Fruit fly (Drosophila melanogaster) whole organism, prepupa: ENCODE measurements around the gene CG46025.
A peak's percentile ranks its signal among the peaks of the same experiment; 100 is the strongest.

Experiments used
- Blimp-1 ChIP-seq: fragments of 200-800 bp; sonication (Bioruptor generic); optimal IDR thresholded peaks from 3 replicates; lab custom pipeline; 2017; ENCODE audit warnings: missing biosample characterization, missing genetic modification characterization, mild to moderate bottlenecking, moderate library complexity, missing genetic modification reagents
- CG11294 ChIP-seq: fragments of 200-800 bp; sonication (Bioruptor generic); IDR thresholded peaks from 2 replicates; pipeline ENCODE4 v1.3.6; 2022; ENCODE audit warnings: missing biosample characterization, missing genetic modification characterization
- CG11902 ChIP-seq: fragments of 200-800 bp; sonication (Bioruptor generic); optimal IDR thresholded peaks from 3 replicates; lab custom pipeline; 2016; ENCODE audit warnings: missing biosample characterization, missing genetic modification characterization
- CG15336 ChIP-seq: fragments of 200-800 bp; sonication (Bioruptor generic); IDR thresholded peaks from 2 replicates; pipeline ENCODE4 v1.3.6; 2022; ENCODE audit warnings: missing biosample characterization, missing genetic modification characterization
- CG3032 ChIP-seq: fragments of 200-800 bp; optimal IDR thresholded peaks from 2 replicates; lab custom pipeline; 2019; ENCODE audit warnings: missing biosample characterization, mild to moderate bottlenecking, missing genetic modification characterization, moderate library complexity
- CG31627 ChIP-seq: fragments of 200-800 bp; sonication (Bioruptor generic); optimal IDR thresholded peaks from 3 replicates; lab custom pipeline; 2016; ENCODE audit warnings: missing biosample characterization, missing genetic modification characterization
- CG3919 ChIP-seq: fragments of 200-800 bp; sonication (Bioruptor generic); optimal IDR thresholded peaks from 3 replicates; lab custom pipeline; 2016; ENCODE audit warnings: missing biosample characterization, missing genetic modification characterization
- CG6276 ChIP-seq: fragments of 200-800 bp; sonication (Bioruptor generic); optimal IDR thresholded peaks from 2 replicates; lab custom pipeline; 2017; ENCODE audit warnings: missing biosample characterization, mild to moderate bottlenecking, missing genetic modification characterization
- CG6792 ChIP-seq: fragments of 200-800 bp; sonication (Bioruptor generic); optimal IDR thresholded peaks from 3 replicates; lab custom pipeline; 2016; ENCODE audit warnings: missing biosample characterization, missing genetic modification characterization
- CG6854 ChIP-seq: fragments of 200-800 bp; sonication (Bioruptor generic); optimal IDR thresholded peaks from 2 replicates; lab custom pipeline; 2017; ENCODE audit warnings: missing biosample characterization, mild to moderate bottlenecking, missing genetic modification characterization
- CG8119 ChIP-seq: fragments of 200-800 bp; sonication (Bioruptor generic); IDR thresholded peaks from 3 replicates; pipeline ENCODE4 v1.3.6; 2022; ENCODE audit warnings: missing biosample characterization, missing genetic modification characterization
- CG8319 ChIP-seq: fragments of 200-800 bp; sonication (Bioruptor generic); optimal IDR thresholded peaks from 3 replicates; lab custom pipeline; 2016; ENCODE audit warnings: missing biosample characterization, missing genetic modification characterization
- CG8632 ChIP-seq: fragments of 200-800 bp; sonication (Bioruptor generic); optimal IDR thresholded peaks from 3 replicates; lab custom pipeline; 2016; ENCODE audit warnings: missing biosample characterization, missing genetic modification characterization
- Eip75B ChIP-seq: fragments of 200-800 bp; sonication (Bioruptor generic); optimal IDR thresholded peaks from 3 replicates; lab custom pipeline; 2016; ENCODE audit warnings: missing biosample characterization, missing genetic modification characterization
- Eip78C ChIP-seq: fragments of 200-800 bp; sonication (Bioruptor generic); peaks from one replicate; lab custom pipeline; 2016; ENCODE audit warnings: missing biosample characterization, missing genetic modification characterization
- Eip93F ChIP-seq: fragments of 200-800 bp; sonication (Bioruptor generic); optimal IDR thresholded peaks from 2 replicates; lab custom pipeline; 2016; ENCODE audit warnings: missing biosample characterization, mild to moderate bottlenecking, missing genetic modification characterization
- Ets21C ChIP-seq: fragments of 200-800 bp; sonication (Bioruptor generic); optimal IDR thresholded peaks from 3 replicates; lab custom pipeline; 2016; ENCODE audit warnings: missing biosample characterization, missing genetic modification characterization
- Ets96B ChIP-seq: fragments of 200-800 bp; optimal IDR thresholded peaks from 2 replicates; lab custom pipeline; 2019; ENCODE audit warnings: missing biosample characterization, mild to moderate bottlenecking, missing genetic modification characterization, moderate library complexity
- Gug ChIP-seq: fragments of 200-800 bp; sonication (Bioruptor generic); IDR thresholded peaks from 2 replicates; pipeline ENCODE4 v1.3.6; 2022; ENCODE audit warnings: missing biosample characterization, missing genetic modification characterization
- Hr39 ChIP-seq: fragments of 200-800 bp; sonication (Bioruptor generic); optimal IDR thresholded peaks from 2 replicates; lab custom pipeline; 2016; ENCODE audit warnings: missing biosample characterization, missing genetic modification characterization
- Lpt ChIP-seq: fragments of 200-800 bp; sonication (Bioruptor generic); optimal IDR thresholded peaks from 3 replicates; lab custom pipeline; 2016; ENCODE audit warnings: missing biosample characterization, missing genetic modification characterization
- Met ChIP-seq: fragments of 200-800 bp; sonication (Bioruptor generic); optimal IDR thresholded peaks from 3 replicates; lab custom pipeline; 2016; ENCODE audit warnings: missing biosample characterization, missing genetic modification characterization
- Smox ChIP-seq: fragments of 200-800 bp; sonication (Bioruptor generic); optimal IDR thresholded peaks from 3 replicates; lab custom pipeline; 2016; ENCODE audit warnings: missing biosample characterization, missing genetic modification characterization
- Sox14 ChIP-seq: fragments of 200-800 bp; sonication (Bioruptor generic); optimal IDR thresholded peaks from 3 replicates; lab custom pipeline; 2016; ENCODE audit warnings: missing biosample characterization, missing genetic modification characterization
- Sox15 ChIP-seq: fragments of 200-800 bp; sonication (Bioruptor generic); optimal IDR thresholded peaks from 3 replicates; lab custom pipeline; 2016; ENCODE audit warnings: missing biosample characterization, missing genetic modification characterization
- acj6 ChIP-seq: fragments of 200-800 bp; sonication (Bioruptor generic); optimal IDR thresholded peaks from 3 replicates; lab custom pipeline; 2016; ENCODE audit warnings: missing biosample characterization, missing genetic modification characterization
- dac ChIP-seq: fragments of 200-800 bp; sonication (Bioruptor generic); optimal IDR thresholded peaks from 2 replicates; lab custom pipeline; 2017; ENCODE audit warnings: missing biosample characterization, mild to moderate bottlenecking, missing genetic modification characterization
- dsx ChIP-seq: fragments of 200-800 bp; optimal IDR thresholded peaks from 3 replicates; lab custom pipeline; 2019; ENCODE audit warnings: missing biosample characterization, mild to moderate bottlenecking, missing genetic modification characterization, moderate library complexity; ENCODE audit not compliant: poor library complexity, severe bottlenecking
- eg ChIP-seq: fragments of 200-800 bp; sonication (Bioruptor generic); IDR thresholded peaks from 3 replicates; pipeline ENCODE4 v1.3.6; 2022; ENCODE audit warnings: missing biosample characterization, missing genetic modification characterization
- esn ChIP-seq: fragments of 200-800 bp; sonication (Bioruptor generic); optimal IDR thresholded peaks from 2 replicates; lab custom pipeline; 2016; ENCODE audit warnings: missing biosample characterization, mild to moderate bottlenecking, missing genetic modification characterization, moderate library complexity
- fd59A ChIP-seq: fragments of 200-800 bp; sonication (Bioruptor generic); optimal IDR thresholded peaks from 2 replicates; lab custom pipeline; 2017; ENCODE audit warnings: missing biosample characterization, mild to moderate bottlenecking, missing genetic modification characterization, missing genetic modification reagents
- lz ChIP-seq: fragments of 200-800 bp; sonication (Bioruptor generic); optimal IDR thresholded peaks from 3 replicates; lab custom pipeline; 2016; ENCODE audit warnings: missing biosample characterization, missing genetic modification characterization
- net ChIP-seq: fragments of 200-800 bp; sonication (Bioruptor generic); optimal IDR thresholded peaks from 3 replicates; lab custom pipeline; 2016; ENCODE audit warnings: missing biosample characterization, missing genetic modification characterization
- pdm3 ChIP-seq: fragments of 200-800 bp; sonication (Bioruptor generic); optimal IDR thresholded peaks from 3 replicates; lab custom pipeline; 2016; ENCODE audit warnings: missing biosample characterization, missing genetic modification characterization
- salr ChIP-seq, 2 experiments: fragments of 200-800 bp; sonication (Bioruptor generic); optimal IDR thresholded peaks; 3 replicates each; lab custom pipeline; 2016 to 2018; ENCODE audit warnings: missing biosample characterization in 2 of 2, missing genetic modification characterization in 2 of 2, mild to moderate bottlenecking in 1 of 2
- ss ChIP-seq, 2 experiments: fragments of 200-800 bp; sonication (Bioruptor generic); optimal IDR thresholded peaks; 2 replicates in 1 of 2; 3 replicates in 1 of 2; lab custom pipeline; 2017 to 2018; ENCODE audit warnings: mild to moderate bottlenecking in 2 of 2, missing biosample characterization in 2 of 2, missing genetic modification characterization in 2 of 2, moderate library complexity in 1 of 2
- svp ChIP-seq: fragments of 200-800 bp; sonication (Bioruptor generic); peaks from one replicate; lab custom pipeline; 2016; ENCODE audit warnings: missing biosample characterization, missing genetic modification characterization

CG46025 gene

dm6 chr2L:7790448-7791355, 36.7 kb downstream of the CG46025 start, which contains the start of gene CG7149 (continued):
- TF ChIP-seq Sox15 (GFP tag; lab: Kevin White, UChicago) (no peak), lz (GFP tag; lab: Kevin White, UChicago) (peak; percentile 40), ss (GFP tag; optimal IDR thresholded peaks at IDR 0.05; lab: Kevin White, UChicago) (peak in 1 of 2 experiments; percentile 17), Hr39 (GFP tag; lab: Kevin White, UChicago) (peak; percentile 20), CG11902 (GFP tag; lab: Kevin White, UChicago) (no peak), Blimp-1 (GFP tag; lab: Kevin White, UChicago) (peak; percentile 1), Eip93F (GFP tag; lab: Kevin White, UChicago) (no peak), CG31627 (peak; percentile 47), Met (peak; percentile 36), Sox14 (GFP tag; lab: Kevin White, UChicago) (no peak), fd59A (GFP tag; lab: Kevin White, UChicago) (no peak), Smox (GFP tag; lab: Kevin White, UChicago) (no peak), Ets21C (GFP tag; lab: Kevin White, UChicago) (peak; percentile 13), pdm3 (peak; percentile 26), CG3919 (no peak), Lpt (GFP tag; lab: Kevin White, UChicago) (no peak), CG8319 (GFP tag; lab: Kevin White, UChicago) (no peak), CG6792 (GFP tag; lab: Kevin White, UChicago) (peak; percentile 1)

DNA sequence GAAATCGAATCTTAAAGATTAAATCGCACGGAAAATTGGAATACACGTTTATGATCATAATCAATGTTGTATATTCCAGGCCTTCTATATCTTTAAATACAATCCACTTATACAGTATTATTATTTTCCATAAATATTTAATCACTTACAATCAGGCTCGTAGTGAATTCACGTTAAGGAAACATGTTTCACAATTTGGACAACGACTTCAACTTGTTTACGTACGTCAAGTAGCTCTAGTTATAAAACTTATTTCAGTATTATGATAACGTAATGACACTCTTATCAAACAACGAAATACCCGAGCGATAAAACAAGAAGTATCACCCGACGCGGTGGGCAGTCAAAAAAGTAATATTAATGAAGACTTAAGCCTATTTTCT, 37.4 kb downstream of the CG46025 start:
- TF ChIP-seq Eip93F (GFP tag; lab: Kevin White, UChicago): no peak

DNA sequence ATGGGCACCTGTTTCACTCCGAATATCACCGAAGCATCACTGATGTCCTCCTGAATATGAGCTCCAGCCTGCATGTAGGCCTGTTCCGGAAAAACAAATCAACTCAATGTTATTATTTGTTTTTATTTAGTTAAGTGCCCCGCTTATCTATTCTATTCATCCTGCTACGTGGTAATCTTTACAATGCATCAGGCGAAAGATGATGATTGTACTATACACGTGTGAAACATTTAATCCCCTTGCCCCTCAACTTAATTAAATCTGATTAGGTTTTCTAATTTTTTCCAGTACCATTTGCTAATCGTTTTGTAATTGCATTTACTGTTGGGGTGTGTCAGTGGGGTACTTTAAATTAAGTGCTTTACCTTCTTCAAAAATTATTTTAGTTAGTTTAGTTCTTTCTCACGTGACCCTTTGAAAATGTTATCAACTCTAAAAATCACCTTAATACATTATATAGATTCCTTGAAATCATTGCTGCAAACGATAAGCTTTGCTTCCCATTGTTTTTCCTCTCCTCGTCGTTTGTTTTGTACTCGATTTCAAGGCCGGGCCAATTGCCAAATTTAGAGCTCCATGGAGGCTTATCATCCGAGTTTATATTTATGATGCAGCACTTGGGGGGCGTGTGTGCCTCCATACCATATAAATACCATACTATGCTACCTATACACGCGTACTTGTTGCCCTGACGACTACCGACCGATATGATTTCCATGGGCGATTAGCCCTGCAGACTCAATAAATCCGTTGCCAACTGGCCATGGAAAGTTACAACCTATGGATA, 40.9 kb downstream of the CG46025 start:
- no peak for TF ChIP-seq CG15336
- TF ChIP-seq eg: no peak
- no peak for TF ChIP-seq CG8632
- no peak for TF ChIP-seq esn (GFP tag; lab: Kevin White, UChicago)
- TF ChIP-seq CG11294 (GFP tag; lab: Robert Waterston, UW): no peak
- no peak for TF ChIP-seq Sox14 (GFP tag; lab: Kevin White, UChicago)
- no peak for TF ChIP-seq net (GFP tag; lab: Kevin White, UChicago)
- no peak for TF ChIP-seq ss (GFP tag; optimal IDR thresholded peaks at IDR 0.05; lab: Kevin White, UChicago)

dm6 chr2L:7795859-7796258, 41.9 kb downstream of the CG46025 start, which contains the start of gene LKRSDH:
Gene LKRSDH (minus strand): TSS chr2L:7795959.
- TF ChIP-seq CG6276 (no peak), salr (GFP tag; optimal IDR thresholded peaks at IDR 0.05; lab: Kevin White, UChicago) (no peak), acj6 (no peak), net (GFP tag; lab: Kevin White, UChicago) (no peak), svp (GFP tag; lab: Kevin White, UChicago) (peak; percentile 35)

- TF ChIP-seq CG8119 (GFP tag; lab: Robert Waterston, UW) (peak; percentile 70), acj6 (peak; percentile 90), CG11294 (GFP tag; lab: Robert Waterston, UW) (peak; percentile 84), Ets21C (GFP tag; lab: Kevin White, UChicago) (peak; percentile 86), lz (GFP tag; lab: Kevin White, UChicago) (peak; percentile 92), Lpt (GFP tag; lab: Kevin White, UChicago) (peak; percentile 77), Gug (GFP tag; lab: Robert Waterston, UW) (peak; percentile 86), Eip78C (peak; percentile 92), Blimp-1 (GFP tag; lab: Kevin White, UChicago) (peak; percentile 73), pdm3 (peak; percentile 86), dsx (peak; percentile 77), CG6854 (GFP tag; lab: Kevin White, UChicago) (peak; percentile 82), salr (GFP tag; optimal IDR thresholded peaks at IDR 0.05; lab: Kevin White, UChicago) (peak; percentile 69 to 83), Sox14 (GFP tag; lab: Kevin White, UChicago) (peak; percentile 89), net (GFP tag; lab: Kevin White, UChicago) (peak; percentile 77), CG8632 (peak; percentile 77), Eip75B (GFP tag; lab: Kevin White, UChicago) (peak; percentile 87), CG3032 (peak; percentile 87), Smox (GFP tag; lab: Kevin White, UChicago) (no peak), ss (GFP tag; optimal IDR thresholded peaks at IDR 0.05; lab: Kevin White, UChicago) (peak; percentile 80 to 88), Ets96B (tag; lab: Kevin White, UChicago) (peak; percentile 86), CG6276 (no peak), dac (GFP tag; lab: Kevin White, UChicago) (peak; percentile 80), Hr39 (GFP tag; lab: Kevin White, UChicago) (peak; percentile 90)
Observed at dm6 chr2L:7799804-7800433, 45.9 kb downstream of the CG46025 start, which contains the start of the genes Herp and r2d2. Gene Herp (minus strand): TSS chr2L:7800058. Gene r2d2 (plus strand): TSS chr2L:7800147.
